Fruit fly (Drosophila melanogaster) S2 (cell line): Measurements from ENCODE around the gene Cyp311a1.

Experiments used
- CG8478 ChIP-seq: fragments of >200 bp; optimal IDR thresholded peaks from 2 replicates; lab custom pipeline; 2018
- CTCF ChIP-seq, 2 experiments: fragments of >200 bp; optimal IDR thresholded peaks; 2 replicates each; lab custom pipeline; 2018

- TF ChIP-seq CG8478 (lab: Kevin White, UChicago) (no peak), CTCF (optimal IDR thresholded peaks at IDR 0.05; lab: Kevin White, UChicago) (no peak)
Observed at dm6 chrX:12007593-12007992, 23.7 kb downstream of the Cyp311a1 start.
